Fruit fly (Drosophila melanogaster) whole organism, wandering third instar larva: ENCODE measurements around the gene CG46311.
A peak's percentile ranks its signal among the peaks of the same experiment; 100 is the strongest.

ENCODE experiments used
- Hr78 ChIP-seq: fragments of >200 bp; optimal IDR thresholded peaks from 2 replicates; lab custom pipeline; 2017; ENCODE audit warnings: missing biosample characterization, missing genetic modification characterization
- Myc ChIP-seq: fragments of >200 bp; optimal IDR thresholded peaks from 2 replicates; lab custom pipeline; 2017
- OdsH ChIP-seq: fragments of 200-800 bp; sonication (Bioruptor generic); optimal IDR thresholded peaks from 2 replicates; lab custom pipeline; 2016; ENCODE audit warnings: missing biosample characterization, mild to moderate bottlenecking, missing genetic modification characterization
- dl ChIP-seq, 2 experiments: fragments of 175-275, 200-275 bp in 1 of 2; fragments of 200-275 bp in 1 of 2; sonication (Bioruptor generic); optimal IDR thresholded peaks; lab custom pipeline; 2018; ENCODE audit warnings: mild to moderate bottlenecking in 2 of 2, missing biosample characterization in 2 of 2, missing genetic modification characterization in 2 of 2, moderate library complexity in 2 of 2; ENCODE audit not compliant: partially characterized antibody in 2 of 2, insufficient read depth in 1 of 2
- dmrt93B ChIP-seq: fragments of 200-800 bp; sonication (Bioruptor generic); optimal IDR thresholded peaks from 2 replicates; lab custom pipeline; 2018; ENCODE audit warnings: missing biosample characterization, mild to moderate bottlenecking, missing genetic modification characterization
- fru ChIP-seq: fragments of 200-800 bp; sonication (Bioruptor generic); optimal IDR thresholded peaks from 3 replicates; lab custom pipeline; 2016; ENCODE audit warnings: missing biosample characterization, mild to moderate bottlenecking, missing genetic modification characterization
- jim ChIP-seq: fragments of 175-275, 200-325 bp; sonication (Bioruptor generic); optimal IDR thresholded peaks from 2 replicates; lab custom pipeline; 2016; ENCODE audit warnings: missing biosample characterization, mild to moderate bottlenecking, missing genetic modification characterization
- pan ChIP-seq: fragments of >200 bp; optimal IDR thresholded peaks from 2 replicates; lab custom pipeline; 2017
- sage ChIP-seq: fragments of 200-800 bp; sonication (Bioruptor generic); optimal IDR thresholded peaks from 2 replicates; lab custom pipeline; 2016; ENCODE audit warnings: missing biosample characterization, mild to moderate bottlenecking, missing genetic modification characterization

- TF ChIP-seq sage (GFP tag; lab: Kevin White, UChicago), result peak; percentile 59
- no peak for TF ChIP-seq Myc
- no peak for TF ChIP-seq dl (GFP tag; optimal IDR thresholded peaks at IDR 0.05; lab: Kevin White, UChicago; ENCODE audit: insufficient read depth in 1 of 2, partially characterized antibody in 2 of 2)
- no peak for TF ChIP-seq jim
- TF ChIP-seq OdsH, result peak; percentile 65
- TF ChIP-seq Hr78 (GFP tag; lab: Kevin White, UChicago), result no peak
- no peak for TF ChIP-seq dmrt93B (GFP tag; lab: Kevin White, UChicago)
- peak; percentile 48 for TF ChIP-seq fru (GFP tag; lab: Kevin White, UChicago)
- no peak for TF ChIP-seq pan (lab: Kevin White, UChicago)
Observed at dm6 chrX:13570255-13570654, 6.6 kb downstream of the CG46311 start.
